Worm (Caenorhabditis elegans) whole organism, young adult: ENCODE data around the gene F28D1.6.

Source experiments
- C06A6.2 ChIP-seq: fragments of 200-800 bp; sonication (Bioruptor generic); conservative IDR thresholded peaks from 2 replicates; pipeline ENCODE4 v1.3.6; 2022; ENCODE audit warnings: missing genetic modification characterization, missing compliant biosample characterization
- F10E7.11 ChIP-seq: sonication (generic microtip); optimal IDR thresholded peaks from 2 replicates; lab custom pipeline; 2017; ENCODE audit warnings: mild to moderate bottlenecking, missing genetic modification characterization, moderate library complexity, missing compliant biosample characterization
- F22D6.2 ChIP-seq: sonication (generic microtip); optimal IDR thresholded peaks from 2 replicates; lab custom pipeline; 2016; ENCODE audit warnings: mild to moderate bottlenecking, missing genetic modification characterization, missing compliant biosample characterization
- F37B4.10 ChIP-seq: fragments of 200-800 bp; sonication (Bioruptor generic); IDR thresholded peaks from 2 replicates; pipeline ENCODE4 v1.3.6; 2022; ENCODE audit warnings: missing genetic modification characterization, missing compliant biosample characterization
- F49E8.2 ChIP-seq: sonication (generic microtip); optimal IDR thresholded peaks from 3 replicates; lab custom pipeline; 2017; ENCODE audit warnings: missing genetic modification characterization, mild to moderate bottlenecking, missing compliant biosample characterization, antibody characterized with exemption, moderate library complexity; ENCODE audit not compliant: insufficient read depth
- F57A8.1 ChIP-seq: fragments of 200-800 bp; sonication (Bioruptor generic); optimal IDR thresholded peaks from 2 replicates; lab custom pipeline; 2018; ENCODE audit warnings: mild to moderate bottlenecking, missing genetic modification characterization, moderate library complexity, missing compliant biosample characterization
- Y53F4B.3 ChIP-seq: fragments of 200-800 bp; sonication (Bioruptor generic); IDR thresholded peaks from 2 replicates; pipeline ENCODE4 v1.3.6; 2022; ENCODE audit warnings: missing genetic modification reagents, missing genetic modification characterization, missing compliant biosample characterization
- Y53G8AR.9 ChIP-seq: fragments of 200-800 bp; sonication (Bioruptor generic); conservative IDR thresholded peaks from 2 replicates; pipeline ENCODE4 v1.3.6; 2022; ENCODE audit warnings: missing genetic modification reagents, missing genetic modification characterization, missing compliant biosample characterization
- Y67H2A.10 ChIP-seq: fragments of 200-800 bp; sonication (Bioruptor generic); conservative IDR thresholded peaks from 2 replicates; pipeline ENCODE4 v1.3.6; 2022; ENCODE audit warnings: missing genetic modification reagents, missing genetic modification characterization, missing compliant biosample characterization
- akir-1 ChIP-seq: fragments of 200-800 bp; sonication (Bioruptor generic); optimal IDR thresholded peaks from 2 replicates; lab custom pipeline; 2018; ENCODE audit warnings: mild to moderate bottlenecking, missing genetic modification characterization, moderate library complexity, missing compliant biosample characterization
- ama-1 ChIP-seq, 3 experiments: fragments of 150-350 bp in 1 of 3; sonication (generic microtip) in 2 of 3; optimal IDR thresholded peaks; 2 replicates each; lab custom pipeline; 2014 to 2018; ENCODE audit warnings: missing biosample characterization in 2 of 3, missing genetic modification characterization in 2 of 3, missing genetic modification reagents in 2 of 3
- attf-5 ChIP-seq: fragments of 200-800 bp; sonication (Bioruptor generic); optimal IDR thresholded peaks from 2 replicates; lab custom pipeline; 2018; ENCODE audit warnings: mild to moderate bottlenecking, missing genetic modification characterization, missing compliant biosample characterization
- attf-6 ChIP-seq: fragments of 200-800 bp; sonication (Bioruptor generic); IDR thresholded peaks from 2 replicates; pipeline ENCODE4 v1.3.6; 2022; ENCODE audit warnings: missing genetic modification reagents, missing genetic modification characterization, missing compliant biosample characterization
- ceh-79 ChIP-seq: sonication (generic microtip); optimal IDR thresholded peaks from 2 replicates; lab custom pipeline; 2017; ENCODE audit warnings: mild to moderate bottlenecking, missing genetic modification characterization, missing compliant biosample characterization
- dpl-1 ChIP-seq: fragments of 150-350 bp; optimal IDR thresholded peaks from 2 replicates; lab custom pipeline; 2014; ENCODE audit warnings: missing biosample characterization, missing genetic modification reagents, missing genetic modification characterization
- ets-4 ChIP-seq: fragments of 200-800 bp; sonication (Bioruptor generic); optimal IDR thresholded peaks from 2 replicates; lab custom pipeline; 2018; ENCODE audit warnings: mild to moderate bottlenecking, missing genetic modification characterization, missing compliant biosample characterization
- fkh-3 ChIP-seq: sonication (generic microtip); optimal IDR thresholded peaks from 2 replicates; lab custom pipeline; 2016; ENCODE audit warnings: mild to moderate bottlenecking, missing genetic modification characterization, missing compliant biosample characterization
- gei-17 ChIP-seq: fragments of 200-800 bp; sonication (Bioruptor generic); optimal IDR thresholded peaks from 2 replicates; lab custom pipeline; 2018; ENCODE audit warnings: mild to moderate bottlenecking, missing genetic modification characterization, missing compliant biosample characterization
- lir-1 ChIP-seq: fragments of 200-800 bp; sonication (Bioruptor generic); conservative IDR thresholded peaks from 2 replicates; pipeline ENCODE4 v1.3.6; 2022; ENCODE audit warnings: missing genetic modification reagents, missing genetic modification characterization, missing compliant biosample characterization
- madf-10 ChIP-seq: sonication (generic microtip); optimal IDR thresholded peaks from 2 replicates; lab custom pipeline; 2016; ENCODE audit warnings: mild to moderate bottlenecking, missing genetic modification characterization, missing compliant biosample characterization
- madf-3 ChIP-seq: fragments of 200-800 bp; sonication (Bioruptor generic); IDR thresholded peaks from 2 replicates; pipeline ENCODE4 v1.3.6; 2022; ENCODE audit warnings: missing genetic modification reagents, missing genetic modification characterization, missing compliant biosample characterization
- mes-4 ChIP-seq: sonication (generic microtip); optimal IDR thresholded peaks from 2 replicates; lab custom pipeline; 2016; ENCODE audit warnings: missing genotype, missing genetic modification characterization, missing compliant biosample characterization
- nfya-2 ChIP-seq: fragments of 200-800 bp; sonication (Bioruptor generic); IDR thresholded peaks from 2 replicates; pipeline ENCODE4 v1.3.6; 2022; ENCODE audit warnings: missing genetic modification reagents, missing genetic modification characterization, missing compliant biosample characterization
- rec-8 ChIP-seq, 2 experiments: sonication (generic microtip); optimal IDR thresholded peaks; 2 replicates each; lab custom pipeline; 2016; ENCODE audit warnings: mild to moderate bottlenecking in 2 of 2, missing genetic modification characterization in 2 of 2, missing genetic modification reagents in 2 of 2, missing genotype in 2 of 2, missing biosample characterization in 1 of 2, missing compliant biosample characterization in 1 of 2, moderate library complexity in 1 of 2
- snpc-4 ChIP-seq, 5 experiments: fragments of 150-350 bp in 1 of 5; sonication (generic microtip) in 4 of 5; optimal IDR thresholded peaks; 2 replicates each; lab custom pipeline; 2014 to 2018; ENCODE audit warnings: missing genetic modification characterization in 5 of 5, missing biosample characterization in 3 of 5, antibody characterized with exemption in 2 of 5, mild to moderate bottlenecking in 2 of 5, missing compliant biosample characterization in 2 of 5, missing genotype in 2 of 5, moderate library complexity in 2 of 5, missing genetic modification reagents in 1 of 5
- somi-1 ChIP-seq: fragments of 200-800 bp; sonication (Bioruptor generic); optimal IDR thresholded peaks from 2 replicates; lab custom pipeline; 2018; ENCODE audit warnings: mild to moderate bottlenecking, missing genetic modification characterization, missing compliant biosample characterization
- tbx-9 ChIP-seq: sonication (generic microtip); optimal IDR thresholded peaks from 2 replicates; lab custom pipeline; 2016; ENCODE audit warnings: borderline replicate concordance, missing genetic modification characterization, inconsistent platforms, missing compliant biosample characterization
- unc-62 ChIP-seq: fragments of 150-350 bp; optimal IDR thresholded peaks from 2 replicates; lab custom pipeline; 2014; ENCODE audit warnings: missing biosample characterization, missing genetic modification reagents, missing genetic modification characterization
- zfh-2 ChIP-seq: fragments of 200-800 bp; sonication (Bioruptor generic); conservative IDR thresholded peaks from 2 replicates; pipeline ENCODE4 v1.3.6; 2022; ENCODE audit warnings: missing genetic modification reagents, missing genetic modification characterization, missing compliant biosample characterization
- zim-3 ChIP-seq: sonication (generic microtip); optimal IDR thresholded peaks from 2 replicates; lab custom pipeline; 2017; ENCODE audit warnings: mild to moderate bottlenecking, missing genetic modification characterization, moderate library complexity, missing compliant biosample characterization
- ztf-18 ChIP-seq: sonication (generic microtip); optimal IDR thresholded peaks from 2 replicates; lab custom pipeline; 2016; ENCODE audit warnings: missing genotype, mild to moderate bottlenecking, missing genetic modification characterization, missing compliant biosample characterization
- ztf-3 ChIP-seq: fragments of 200-800 bp; sonication (Bioruptor generic); optimal IDR thresholded peaks from 2 replicates; lab custom pipeline; 2018; ENCODE audit warnings: mild to moderate bottlenecking, missing genetic modification characterization, missing compliant biosample characterization

The F28D1.6 gene

ce11 chrIV:12385061-12385460, at the start of gene F28D1.6:
F28D1.6 (minus strand) TSS chrIV:12385161.
- TF ChIP-seq ama-1 (optimal IDR thresholded peaks at IDR 0.05; lab: Kevin White, UChicago) (no peak), ama-1 (GFP tag; optimal IDR thresholded peaks at IDR 0.05; lab: Kevin White, UChicago) (no peak), zim-3 (tag; lab: Kevin White, UChicago) (no peak), ztf-3 (GFP tag; lab: Kevin White, UChicago) (no peak), gei-17 (GFP tag; lab: Kevin White, UChicago) (no peak), F10E7.11 (no peak), Y67H2A.10 (no peak), rec-8 (tag; optimal IDR thresholded peaks at IDR 0.05; lab: Kevin White, UChicago) (no peak), F22D6.2 (tag; lab: Kevin White, UChicago) (no peak), ceh-79 (tag; lab: Kevin White, UChicago) (no peak), ets-4 (GFP tag; lab: Kevin White, UChicago) (no peak), C06A6.2 (GFP tag; lab: Robert Waterston, UW) (no peak)

- TF ChIP-seq zfh-2 (GFP tag; lab: Robert Waterston, UW) (no peak), madf-3 (no peak)
These were observed 47.4 kb upstream of the F28D1.6 start, which contains the start of gene clec-184 for ce11 chrIV:12432340-12432739. clec-184 (plus strand) TSS chrIV:12432640.

DNA sequence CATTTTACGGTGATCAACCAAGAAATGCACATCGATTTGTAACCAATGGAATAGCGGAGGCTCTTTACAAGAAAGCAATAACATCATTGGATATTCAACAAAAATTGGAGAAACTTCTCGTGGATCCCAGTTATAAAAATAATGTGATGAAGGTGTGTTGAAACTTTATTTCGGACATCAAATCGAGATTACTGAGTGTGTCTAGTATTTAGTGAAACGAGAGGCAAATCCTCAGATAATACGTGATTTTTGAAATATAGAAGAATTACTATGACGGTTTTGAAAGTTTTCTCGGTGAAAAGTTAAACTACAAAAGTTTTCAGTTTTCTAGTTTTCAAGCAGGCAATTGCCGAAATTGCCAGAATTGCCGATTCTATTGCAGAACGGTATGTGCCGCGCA, 46.8 kb upstream of the F28D1.6 start:
- no peak for TF ChIP-seq F37B4.10 (GFP tag; lab: Robert Waterston, UW)
- TF ChIP-seq attf-5, result no peak
- TF ChIP-seq mes-4 (tag; lab: Kevin White, UChicago), result no peak
- no peak for TF ChIP-seq dpl-1 (GFP tag; lab: Kevin White, UChicago)

ce11 chrIV:12429504-12429903, 44.5 kb upstream of the F28D1.6 start:
- TF ChIP-seq snpc-4 (GFP tag; optimal IDR thresholded peaks at IDR 0.05; lab: Kevin White, UChicago) (no peak), snpc-4 (tag; optimal IDR thresholded peaks at IDR 0.05; lab: Kevin White, UChicago) (no peak), lir-1 (GFP tag; lab: Robert Waterston, UW) (no peak), F22D6.2 (tag; lab: Kevin White, UChicago) (no peak), akir-1 (GFP tag; lab: Kevin White, UChicago) (no peak), nfya-2 (GFP tag; lab: Robert Waterston, UW) (no peak), ztf-18 (tag; lab: Kevin White, UChicago) (no peak), fkh-3 (tag; lab: Kevin White, UChicago) (no peak), attf-6 (no peak), tbx-9 (no peak), F49E8.2 (tag; lab: Kevin White, UChicago) (no peak), somi-1 (GFP tag; lab: Kevin White, UChicago) (no peak)

- TF ChIP-seq C06A6.2 (GFP tag; lab: Robert Waterston, UW) (no peak), somi-1 (GFP tag; lab: Kevin White, UChicago) (no peak), unc-62 (GFP tag; lab: Kevin White, UChicago) (no peak), zfh-2 (GFP tag; lab: Robert Waterston, UW) (no peak), madf-10 (tag; lab: Kevin White, UChicago) (no peak), Y53F4B.3 (GFP tag; lab: Robert Waterston, UW) (no peak), Y53G8AR.9 (GFP tag; lab: Robert Waterston, UW) (no peak), F57A8.1 (no peak)
These were observed 43.5 kb upstream of the F28D1.6 start, which contains the start of gene col-130 for ce11 chrIV:12428467-12428866. col-130 (minus strand) TSS chrIV:12428516.
